Fruit fly (Drosophila melanogaster): Measurements from ENCODE around the gene CG11756.

The CG11756 gene

DNA sequence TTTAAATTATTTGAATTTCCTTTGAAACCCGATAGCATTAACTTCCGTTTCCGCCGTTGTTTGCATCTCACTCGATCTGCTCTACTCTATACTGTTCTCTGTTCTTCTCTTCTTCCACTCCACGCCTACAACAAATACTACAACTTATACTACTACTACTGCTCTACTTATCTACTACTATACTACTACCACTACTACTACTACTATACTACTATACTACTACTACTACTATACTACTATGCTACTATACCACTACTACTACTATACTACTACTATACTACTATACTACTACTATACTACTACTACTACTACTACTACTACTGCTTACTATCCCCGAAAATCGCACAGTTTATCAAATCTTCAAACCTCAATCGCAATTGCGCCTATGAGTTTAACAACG is 34.7 kb downstream of the CG11756 start:
- TF ChIP-seq CG4424 (GFP tag; optimal IDR thresholded peaks at IDR 0.05): peak; percentile 93
- no peak for TF ChIP-seq Max (GFP tag; optimal IDR thresholded peaks at IDR 0.05)

DNA sequence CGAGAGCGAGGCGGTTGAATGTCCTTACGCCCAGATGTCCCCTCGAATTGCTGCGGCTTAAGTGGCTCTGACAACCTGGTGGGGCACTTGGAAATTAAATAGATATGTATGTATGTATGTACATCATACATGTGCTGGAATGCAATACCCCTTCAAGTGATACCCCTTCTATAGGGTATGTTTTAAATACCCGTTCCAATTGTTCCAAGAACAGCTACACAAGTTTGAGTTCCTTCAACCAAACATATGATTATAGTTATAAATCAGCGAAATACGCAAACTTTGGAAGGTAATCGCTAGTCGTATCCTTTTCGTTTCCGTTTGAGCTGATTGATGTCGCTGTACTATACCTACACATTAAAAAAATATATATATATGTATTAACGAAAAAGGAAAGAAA is 35.6 kb downstream of the CG11756 start:
- TF ChIP-seq CG34224 (GFP tag; IDR thresholded peaks at IDR 0.05; ENCODE audit: partially characterized antibody) (no peak), repo (GFP tag; optimal IDR thresholded peaks at IDR 0.05) (no peak), Hmx (GFP tag; optimal IDR thresholded peaks at IDR 0.05) (no peak), D19B (GFP tag; optimal IDR thresholded peaks at IDR 0.05) (peak; percentile 65), CG17186 (GFP tag; optimal IDR thresholded peaks at IDR 0.05) (no peak), CG12769 (tag; optimal IDR thresholded peaks at IDR 0.05) (peak; percentile 1)

DNA sequence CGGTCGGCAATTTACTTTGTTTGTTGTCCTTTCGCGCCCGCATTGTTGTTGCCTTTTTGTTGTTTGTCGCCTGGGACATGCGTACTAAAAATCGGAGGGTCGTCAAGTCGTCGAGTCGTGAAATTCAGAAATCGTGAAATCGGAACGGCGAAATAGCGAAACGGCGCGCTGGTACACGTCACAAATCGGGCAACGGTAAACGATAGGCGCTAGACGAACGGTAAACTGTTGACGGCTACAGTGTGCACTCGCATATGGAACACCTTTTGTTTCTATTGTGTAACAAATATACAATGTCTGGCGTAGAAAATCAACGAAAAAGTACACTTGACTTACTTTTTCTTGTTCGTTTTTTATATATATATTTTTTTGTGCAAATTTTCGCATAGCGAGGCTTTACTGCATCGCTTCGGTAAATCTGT is 36.1 kb downstream of the CG11756 start:
- no peak for TF ChIP-seq MESR4 (GFP tag; optimal IDR thresholded peaks at IDR 0.05)
- TF ChIP-seq CG8281 (tag; optimal IDR thresholded peaks at IDR 0.05): peak; percentile 42
- peak; percentile 50 for TF ChIP-seq Chrac-16 (GFP tag; optimal IDR thresholded peaks at IDR 0.05)
- TF ChIP-seq chinmo (GFP tag; IDR thresholded peaks at IDR 0.05; ENCODE audit: partially characterized antibody): no peak
- TF ChIP-seq CG15073 (GFP tag; optimal IDR thresholded peaks at IDR 0.05): no peak
- TF ChIP-seq inv (GFP tag; IDR thresholded peaks at IDR 0.05; ENCODE audit: partially characterized antibody): no peak
- TF ChIP-seq oc (tag; optimal IDR thresholded peaks at IDR 0.05): peak; percentile 27
- TF ChIP-seq CG8765 (GFP tag; IDR thresholded peaks at IDR 0.05): no peak
- peak; percentile 32; the same call in 2 of the 3 replicates for TF ChIP-seq croc (GFP tag; conservative IDR thresholded peaks at IDR 0.05)
- 0 out of 2 replicates have a peak, but pooled peaks have one; percentile 31 for TF ChIP-seq Gsc (GFP tag; IDR thresholded peaks at IDR 0.05)
- peak; percentile 77 for TF ChIP-seq CG10366 (GFP tag; IDR thresholded peaks at IDR 0.05)
- TF ChIP-seq jumu (GFP tag; optimal IDR thresholded peaks at IDR 0.05): peak; percentile 47
- TF ChIP-seq luna (GFP tag; optimal IDR thresholded peaks at IDR 0.05): no peak
- no peak for TF ChIP-seq Trl (optimal IDR thresholded peaks at IDR 0.05)
- TF ChIP-seq Trl (GFP tag; optimal IDR thresholded peaks at IDR 0.05): peak; percentile 55
- TF ChIP-seq BEAF-32 (GFP tag; optimal IDR thresholded peaks at IDR 0.05): no peak
- peak; percentile 65 for TF ChIP-seq CG17385 (GFP tag; optimal IDR thresholded peaks at IDR 0.05)
- peak; percentile 51 for TF ChIP-seq CG18476 (GFP tag; optimal IDR thresholded peaks at IDR 0.05)
- TF ChIP-seq wek (GFP tag; optimal IDR thresholded peaks at IDR 0.05): no peak
- no peak for TF ChIP-seq Mad (GFP tag; optimal IDR thresholded peaks at IDR 0.05)
- peak; percentile 97 for TF ChIP-seq Med (GFP tag)
- no peak for TF ChIP-seq CG2129 (GFP tag; IDR thresholded peaks at IDR 0.05; ENCODE audit: partially characterized antibody)
- no peak for TF ChIP-seq CG2875 (GFP tag; optimal IDR thresholded peaks at IDR 0.05)
- TF ChIP-seq tup (GFP tag; optimal IDR thresholded peaks at IDR 0.05): peak; percentile 43
- no peak for TF ChIP-seq CG30020 (tag; optimal IDR thresholded peaks at IDR 0.05)
- TF ChIP-seq CG16815 (GFP tag; optimal IDR thresholded peaks at IDR 0.05): peak; percentile 18
- peak; percentile 57 for TF ChIP-seq esg (GFP tag; conservative IDR thresholded peaks at IDR 0.05)
- peak; percentile 54 for TF ChIP-seq tin (GFP tag; optimal IDR thresholded peaks at IDR 0.05)
- TF ChIP-seq CG13287 (GFP tag; IDR thresholded peaks at IDR 0.05; ENCODE audit: partially characterized antibody): no peak
- TF ChIP-seq CG17802 (tag; optimal IDR thresholded peaks at IDR 0.05): no peak
- peak; percentile 68 for TF ChIP-seq CG10147 (GFP tag; optimal IDR thresholded peaks at IDR 0.05)
- TF ChIP-seq Optix (GFP tag; IDR thresholded peaks at IDR 0.05): peak; percentile 57; the same call in 1 of the 3 replicates
- peak; percentile 71 for TF ChIP-seq HHEX (GFP tag; optimal IDR thresholded peaks at IDR 0.05)
- TF ChIP-seq Abd-B (GFP tag; optimal IDR thresholded peaks at IDR 0.05): peak; percentile 62
- peak; percentile 71 for TF ChIP-seq CG12659 (GFP tag; optimal IDR thresholded peaks at IDR 0.05)
- TF ChIP-seq CG2199 (GFP tag; IDR thresholded peaks at IDR 0.05): no peak
- peak; percentile 32 for TF ChIP-seq CG10654 (GFP tag; optimal IDR thresholded peaks at IDR 0.05)
- TF ChIP-seq kni (GFP tag; optimal IDR thresholded peaks at IDR 0.05): no peak
- TF ChIP-seq Nf-YB (GFP tag; optimal IDR thresholded peaks at IDR 0.05): no peak
